Fruit fly (Drosophila melanogaster): ENCODE data around the gene CG43346.

The CG43346 gene

dm6 chr2L:21153844-21154243, 14.5 kb downstream of the CG43346 start:
- TF ChIP-seq EcR (GFP tag; optimal IDR thresholded peaks at IDR 0.05) = no peak
- TF ChIP-seq usp (GFP tag; optimal IDR thresholded peaks at IDR 0.05) = no peak
- TF ChIP-seq Dll (optimal IDR thresholded peaks at IDR 0.05) = no peak
- no peak for TF ChIP-seq psq (optimal IDR thresholded peaks at IDR 0.05)
- no peak for TF ChIP-seq pan (optimal IDR thresholded peaks at IDR 0.05)
- TF ChIP-seq CG8478 (optimal IDR thresholded peaks at IDR 0.05) = no peak

DNA sequence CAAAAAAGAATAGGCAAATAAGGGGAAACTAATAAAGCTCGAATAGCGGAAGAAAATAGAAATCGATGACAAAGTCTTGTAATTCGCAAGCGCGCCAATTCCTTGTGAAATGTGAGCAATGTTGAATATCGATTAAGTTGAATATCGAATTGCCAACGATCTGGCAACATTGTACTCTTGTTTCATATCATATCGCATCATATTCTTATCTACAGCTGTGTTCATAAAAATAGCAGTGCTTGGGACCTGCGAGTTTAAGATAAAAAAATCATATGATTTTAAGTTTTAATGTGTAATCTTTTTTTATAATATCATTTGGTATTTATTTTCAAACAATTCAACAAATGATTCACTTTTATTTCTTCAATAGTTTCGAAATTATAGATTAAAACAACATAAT, 19.3 kb downstream of the CG43346 start:
- no peak for TF ChIP-seq pan (optimal IDR thresholded peaks at IDR 0.05)
- no peak for TF ChIP-seq Dll (optimal IDR thresholded peaks at IDR 0.05)
- TF ChIP-seq psq (optimal IDR thresholded peaks at IDR 0.05) = no peak
- TF ChIP-seq EcR (GFP tag; optimal IDR thresholded peaks at IDR 0.05) = no peak
- no peak for TF ChIP-seq CG8478 (optimal IDR thresholded peaks at IDR 0.05)
- no peak for TF ChIP-seq usp (GFP tag; optimal IDR thresholded peaks at IDR 0.05)

DNA sequence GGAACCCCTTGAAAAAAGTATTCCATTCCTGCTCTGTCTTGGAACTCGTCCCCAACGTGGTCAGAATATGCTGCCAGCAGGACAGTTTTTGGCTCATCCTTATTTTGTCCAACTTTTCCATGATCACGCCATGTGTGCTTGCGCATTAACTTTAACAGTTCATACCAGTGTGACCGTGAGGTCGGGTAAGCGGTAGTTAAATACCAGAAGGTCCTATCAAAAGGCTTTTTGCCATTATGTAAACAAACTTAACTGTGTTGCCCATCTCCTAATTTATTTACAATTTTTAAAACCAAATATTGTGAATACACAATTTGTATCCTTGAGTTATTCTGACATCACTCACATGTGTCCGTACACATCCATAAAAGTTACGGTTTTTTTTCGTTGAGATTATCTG, 20.1 kb downstream of the CG43346 start, which contains the start of gene del:
TSS of gene del (minus strand) at position 305 of the 400 bp plus-strand sequence.
- TF ChIP-seq CG8478 (optimal IDR thresholded peaks at IDR 0.05) = no peak
- TF ChIP-seq pan (optimal IDR thresholded peaks at IDR 0.05) = no peak
- no peak for TF ChIP-seq EcR (GFP tag; optimal IDR thresholded peaks at IDR 0.05)

DNA sequence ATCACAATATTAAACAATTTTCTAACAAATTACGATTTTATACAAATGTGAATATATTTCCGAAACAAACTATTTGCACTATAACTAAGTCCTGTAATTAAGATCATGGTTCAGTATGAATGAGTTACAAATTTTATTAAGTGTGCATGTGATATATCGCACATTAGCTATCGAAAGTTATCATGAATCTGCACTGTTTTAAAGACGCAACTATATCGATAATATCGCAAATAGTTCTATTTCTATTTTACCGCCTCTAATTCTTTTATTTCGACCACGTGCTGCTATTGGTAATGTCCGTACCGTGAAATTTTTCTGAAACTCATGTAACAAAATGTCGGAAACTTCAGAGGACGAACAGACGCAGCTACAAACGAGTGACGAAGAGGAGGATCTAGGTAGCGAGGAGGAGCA, 25.4 kb downstream of the CG43346 start, which contains the start of gene pths:
TSS of gene pths (plus strand) at position 258 of the 414 bp plus-strand sequence.
- no peak for TF ChIP-seq psq (optimal IDR thresholded peaks at IDR 0.05)
- TF ChIP-seq CG8478 (optimal IDR thresholded peaks at IDR 0.05) = no peak
- no peak for TF ChIP-seq usp (GFP tag; optimal IDR thresholded peaks at IDR 0.05)
- no peak for TF ChIP-seq EcR (GFP tag; optimal IDR thresholded peaks at IDR 0.05)
- no peak for TF ChIP-seq Dll (optimal IDR thresholded peaks at IDR 0.05)
- no peak for TF ChIP-seq pan (optimal IDR thresholded peaks at IDR 0.05)

DNA sequence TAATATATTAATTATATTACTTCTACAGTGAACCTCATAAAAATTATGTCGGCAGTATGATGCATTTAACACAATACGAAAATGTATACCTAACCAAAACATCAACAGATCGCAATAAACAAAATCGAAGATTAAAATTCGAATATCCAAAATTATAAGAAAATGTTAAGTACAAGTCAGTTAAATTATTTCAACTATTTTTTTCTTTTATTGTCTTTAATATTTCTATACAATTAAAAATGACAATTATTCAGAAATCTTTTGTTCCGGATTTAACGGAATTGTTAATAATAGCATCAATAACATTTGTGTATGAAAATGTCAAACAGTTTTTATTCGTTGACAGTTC, 25.9 kb downstream of the CG43346 start:
- no peak for TF ChIP-seq EcR (GFP tag; optimal IDR thresholded peaks at IDR 0.05)
- TF ChIP-seq usp (GFP tag; optimal IDR thresholded peaks at IDR 0.05) = no peak
- no peak for TF ChIP-seq Dll (optimal IDR thresholded peaks at IDR 0.05)
- no peak for TF ChIP-seq CG8478 (optimal IDR thresholded peaks at IDR 0.05)
- TF ChIP-seq psq (optimal IDR thresholded peaks at IDR 0.05) = no peak
- no peak for TF ChIP-seq pan (optimal IDR thresholded peaks at IDR 0.05)

DNA sequence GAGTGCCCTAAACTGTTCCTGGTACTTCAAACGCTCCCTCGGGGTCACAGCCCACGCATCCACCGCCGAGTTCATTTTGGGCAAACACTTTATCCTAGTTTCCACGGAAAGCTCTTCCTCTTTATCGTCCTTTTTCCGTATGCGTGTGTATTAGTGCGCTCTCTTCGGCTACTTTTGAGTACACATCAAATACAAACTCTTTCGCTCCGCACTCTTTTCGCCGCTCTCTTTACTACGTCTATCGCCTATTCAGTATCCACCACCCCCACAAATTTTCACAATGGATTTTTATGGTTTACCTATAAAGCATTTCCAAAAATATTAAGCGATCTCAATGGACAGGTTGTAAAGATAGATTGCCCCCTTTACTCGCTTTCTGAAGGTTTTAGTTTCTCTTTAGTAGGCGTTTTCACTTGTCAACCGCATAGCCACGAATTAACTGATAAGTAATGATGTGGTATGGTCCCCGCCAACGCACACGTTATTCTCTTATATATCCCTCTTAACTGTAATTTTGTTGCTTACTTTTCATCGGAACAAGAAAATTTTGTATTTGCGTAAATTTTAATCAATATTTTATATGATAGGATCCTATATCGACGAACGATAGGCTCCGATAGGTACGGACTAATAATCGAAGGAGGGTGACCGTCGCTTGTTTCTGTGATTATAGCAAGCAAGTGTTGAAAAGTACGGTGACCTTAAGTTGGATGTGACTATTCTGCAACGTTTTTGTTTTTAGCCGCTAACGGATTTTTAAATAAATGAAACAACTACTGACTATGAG, 26.5 kb downstream of the CG43346 start, which contains the start of gene Dap160:
TSS of gene Dap160 (minus strand) at position 634 of the 787 bp plus-strand sequence.
- TF ChIP-seq Dll (optimal IDR thresholded peaks at IDR 0.05) (no peak), usp (GFP tag; optimal IDR thresholded peaks at IDR 0.05) (no peak), EcR (GFP tag; optimal IDR thresholded peaks at IDR 0.05) (no peak), pan (optimal IDR thresholded peaks at IDR 0.05) (no peak), CG8478 (optimal IDR thresholded peaks at IDR 0.05) (no peak), psq (optimal IDR thresholded peaks at IDR 0.05) (no peak)

DNA sequence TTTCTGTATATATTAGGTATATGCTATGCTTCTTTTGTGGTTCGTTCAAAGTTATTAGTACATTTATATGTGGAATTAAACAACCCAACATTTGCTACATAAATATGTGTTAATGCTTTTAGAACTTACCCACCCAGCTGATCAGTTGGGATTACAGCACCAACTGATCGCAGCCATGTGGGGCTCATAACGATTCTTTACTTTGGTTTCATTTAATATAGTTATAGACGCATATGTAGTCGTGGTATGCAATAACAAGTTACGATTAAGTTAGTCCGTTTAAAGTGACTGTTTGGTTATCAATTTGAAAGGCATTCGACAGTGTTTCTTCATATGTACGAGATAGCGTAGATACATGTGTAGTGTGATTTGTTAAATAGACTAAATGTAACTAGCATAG, 32.6 kb downstream of the CG43346 start:
- TF ChIP-seq Dll (optimal IDR thresholded peaks at IDR 0.05) (no peak), psq (optimal IDR thresholded peaks at IDR 0.05) (no peak), pan (optimal IDR thresholded peaks at IDR 0.05) (no peak), CG8478 (optimal IDR thresholded peaks at IDR 0.05) (no peak), usp (GFP tag; optimal IDR thresholded peaks at IDR 0.05) (no peak), EcR (GFP tag; optimal IDR thresholded peaks at IDR 0.05) (no peak)

Measured in whole organism.